Worm (Caenorhabditis elegans) whole organism, L1 larva: ENCODE data around the gene R05D3.3.

Source experiments
- C16A3.4 ChIP-seq: fragments of 150-350 bp; optimal IDR thresholded peaks from 2 replicates; lab custom pipeline; 2014; ENCODE audit warnings: missing biosample characterization, missing genetic modification characterization
- F16B12.6 ChIP-seq: fragments of 150-350 bp; optimal IDR thresholded peaks from 2 replicates; lab custom pipeline; 2014; ENCODE audit warnings: missing biosample characterization, missing genetic modification characterization
- aha-1 ChIP-seq: fragments of 150-350 bp; optimal IDR thresholded peaks from 2 replicates; lab custom pipeline; 2014; ENCODE audit warnings: missing biosample characterization, missing genetic modification characterization
- alr-1 ChIP-seq: fragments of 200-800 bp; sonication (Bioruptor generic); optimal IDR thresholded peaks from 2 replicates; lab custom pipeline; 2018; ENCODE audit warnings: borderline replicate concordance, mild to moderate bottlenecking, missing genetic modification characterization, missing compliant biosample characterization
- blmp-1 ChIP-seq: fragments of 150-350 bp; optimal IDR thresholded peaks from 2 replicates; lab custom pipeline; 2014; ENCODE audit warnings: missing biosample characterization, missing genetic modification characterization
- ceh-88 ChIP-seq: fragments of 200-800 bp; sonication (Bioruptor generic); IDR thresholded peaks from 2 replicates; pipeline ENCODE4 v1.3.6; 2022; ENCODE audit warnings: missing genetic modification characterization, missing compliant biosample characterization
- ceh-90 ChIP-seq: sonication (generic microtip); optimal IDR thresholded peaks from 2 replicates; lab custom pipeline; 2016; ENCODE audit warnings: missing genetic modification characterization, missing compliant biosample characterization
- ces-1 ChIP-seq: fragments of 150-350 bp; optimal IDR thresholded peaks from 2 replicates; lab custom pipeline; 2014; ENCODE audit warnings: missing biosample characterization, missing genetic modification reagents, missing genetic modification characterization
- dpl-1 ChIP-seq, 3 experiments: fragments of 150-350 bp in 2 of 3; sonication (generic microtip) in 1 of 3; optimal IDR thresholded peaks; 2 replicates each; lab custom pipeline; 2014 to 2017; ENCODE audit warnings: missing biosample characterization in 3 of 3, missing genetic modification characterization in 3 of 3, missing genetic modification reagents in 3 of 3
- dsc-1 ChIP-seq: sonication (generic microtip); optimal IDR thresholded peaks from 2 replicates; lab custom pipeline; 2016; ENCODE audit warnings: mild to moderate bottlenecking, missing genetic modification characterization, missing compliant biosample characterization
- efl-1 ChIP-seq, 4 experiments: fragments of 150-350 bp; optimal IDR thresholded peaks in 3 of 4; peaks in 1 of 4; 1 replicate in 1 of 4; 2 replicates in 3 of 4; lab custom pipeline; 2014; ENCODE audit warnings: missing biosample characterization in 2 of 4, missing genetic modification characterization in 2 of 4, missing genetic modification reagents in 2 of 4
- egl-27 ChIP-seq, 2 experiments: fragments of 150-350 bp in 1 of 2; sonication (generic microtip); optimal IDR thresholded peaks; 3 replicates each; lab custom pipeline; 2017 to 2018; ENCODE audit warnings: missing biosample characterization in 2 of 2, missing genetic modification characterization in 2 of 2, missing genetic modification reagents in 2 of 2
- ets-5 ChIP-seq: fragments of 200-800 bp; sonication (Bioruptor generic); IDR thresholded peaks from 2 replicates; pipeline ENCODE4 v1.3.6; 2022; ENCODE audit warnings: missing genetic modification characterization, missing compliant biosample characterization
- fkh-4 ChIP-seq: sonication (generic microtip); optimal IDR thresholded peaks from 2 replicates; lab custom pipeline; 2016; ENCODE audit warnings: missing compliant biosample characterization, missing genetic modification characterization, borderline replicate concordance
- fkh-8 ChIP-seq: sonication (generic microtip); optimal IDR thresholded peaks from 2 replicates; lab custom pipeline; 2016; ENCODE audit warnings: mild to moderate bottlenecking, missing genetic modification characterization, missing compliant biosample characterization
- hlh-4 ChIP-seq: sonication (generic microtip); optimal IDR thresholded peaks from 2 replicates; lab custom pipeline; 2016; ENCODE audit warnings: mild to moderate bottlenecking, missing genetic modification characterization, missing compliant biosample characterization
- isw-1 ChIP-seq: fragments of 200-800 bp; sonication (Bioruptor generic); IDR thresholded peaks from 2 replicates; pipeline ENCODE4 v1.3.6; 2022; ENCODE audit warnings: missing genetic modification characterization, missing compliant biosample characterization
- jun-1 ChIP-seq: fragments of 150-350 bp; optimal IDR thresholded peaks from 2 replicates; lab custom pipeline; 2014; ENCODE audit warnings: missing biosample characterization, missing genetic modification reagents, missing genetic modification characterization
- lin-15B ChIP-seq: fragments of 150-350 bp; sonication (generic microtip); optimal IDR thresholded peaks from 3 replicates; lab custom pipeline; 2014; ENCODE audit warnings: missing biosample characterization, missing genetic modification characterization
- lin-35 ChIP-seq, 2 experiments: fragments of 150-350 bp; optimal IDR thresholded peaks; 2 replicates each; lab custom pipeline; 2014; ENCODE audit warnings: missing biosample characterization in 2 of 2, missing genetic modification characterization in 2 of 2, missing genetic modification reagents in 2 of 2
- lin-39 ChIP-seq: fragments of 150-350 bp; optimal IDR thresholded peaks from 2 replicates; lab custom pipeline; 2014; ENCODE audit warnings: missing biosample characterization, missing genetic modification reagents, missing genetic modification characterization
- lir-3 ChIP-seq: sonication (generic microtip); optimal IDR thresholded peaks from 2 replicates; lab custom pipeline; 2016; ENCODE audit warnings: mild to moderate bottlenecking, missing genetic modification characterization, moderate library complexity, missing compliant biosample characterization; ENCODE audit not compliant: poor library complexity
- mef-2 ChIP-seq: fragments of 150-350 bp; optimal IDR thresholded peaks from 2 replicates; lab custom pipeline; 2014; ENCODE audit warnings: missing biosample characterization, missing genetic modification characterization
- nhr-11 ChIP-seq: fragments of 150-350 bp; optimal IDR thresholded peaks from 2 replicates; lab custom pipeline; 2014; ENCODE audit warnings: missing biosample characterization, missing genetic modification characterization
- nhr-20 ChIP-seq: sonication (generic microtip); optimal IDR thresholded peaks from 2 replicates; lab custom pipeline; 2016; ENCODE audit warnings: mild to moderate bottlenecking, missing genetic modification characterization, missing compliant biosample characterization
- nhr-28 ChIP-seq: fragments of 150-350 bp; optimal IDR thresholded peaks from 2 replicates; lab custom pipeline; 2014; ENCODE audit warnings: missing biosample characterization, missing genetic modification characterization
- nhr-85 ChIP-seq: sonication (generic microtip); peaks from one replicate; lab custom pipeline; 2016; ENCODE audit warnings: missing genetic modification characterization, inconsistent platforms, missing compliant biosample characterization
- nhr-90 ChIP-seq: sonication (generic microtip); optimal IDR thresholded peaks from 2 replicates; lab custom pipeline; 2016; ENCODE audit warnings: mild to moderate bottlenecking, missing genetic modification characterization, missing compliant biosample characterization; ENCODE audit not compliant: poor library complexity
- pqm-1 ChIP-seq: sonication (generic microtip); optimal IDR thresholded peaks from 3 replicates; lab custom pipeline; 2017; ENCODE audit warnings: missing biosample characterization, missing genetic modification characterization
- snpc-4 ChIP-seq: fragments of 150-350 bp; optimal IDR thresholded peaks from 2 replicates; lab custom pipeline; 2014; ENCODE audit warnings: missing biosample characterization, missing genetic modification characterization
- unc-30 ChIP-seq: sonication (generic microtip); optimal IDR thresholded peaks from 2 replicates; lab custom pipeline; 2017; ENCODE audit warnings: missing biosample characterization, missing genetic modification characterization
- unc-62 ChIP-seq: fragments of 150-350 bp; optimal IDR thresholded peaks from 2 replicates; lab custom pipeline; 2014; ENCODE audit warnings: missing biosample characterization, missing genetic modification reagents, missing genetic modification characterization
- unc-86 ChIP-seq: sonication (generic microtip); optimal IDR thresholded peaks from 2 replicates; lab custom pipeline; 2016; ENCODE audit warnings: missing genetic modification characterization, missing compliant biosample characterization
- unc-98 ChIP-seq: fragments of 200-800 bp; sonication (Bioruptor generic); IDR thresholded peaks from 2 replicates; pipeline ENCODE4 v1.3.6; 2022; ENCODE audit warnings: missing genetic modification characterization, missing compliant biosample characterization
- vab-15 ChIP-seq: sonication (generic microtip); optimal IDR thresholded peaks from 2 replicates; lab custom pipeline; 2017; ENCODE audit warnings: missing genotype, mild to moderate bottlenecking, missing genetic modification characterization, missing compliant biosample characterization
- ztf-11 ChIP-seq, 2 experiments: sonication (generic microtip); optimal IDR thresholded peaks; 2 replicates each; lab custom pipeline; 2016 to 2017; ENCODE audit warnings: missing genetic modification characterization in 2 of 2, missing biosample characterization in 1 of 2, missing compliant biosample characterization in 1 of 2

The R05D3.3 gene

ce11 chrIII:8371595-8372305 is 7.9 kb downstream of the R05D3.3 start, which contains the start of gene lmbr-1:
Gene lmbr-1, plus strand, starts transcription at chrIII:8372255.
- TF ChIP-seq lin-35 (GFP tag; optimal IDR thresholded peaks at IDR 0.05; lab: Kevin White, UChicago) = no peak
- TF ChIP-seq isw-1 = no peak
- TF ChIP-seq blmp-1 (tag; lab: Kevin White, UChicago) = peak; percentile 25
- no peak for TF ChIP-seq C16A3.4 (tag; lab: Kevin White, UChicago)
- peak; percentile 93 for TF ChIP-seq dsc-1 (tag; lab: Kevin White, UChicago)
- peak; percentile 13 for TF ChIP-seq nhr-85 (tag; lab: Kevin White, UChicago)
- no peak for TF ChIP-seq efl-1 (optimal IDR thresholded peaks at IDR 0.05; lab: Kevin White, UChicago)
- peak in 1 of 2 experiments; percentile 46 for TF ChIP-seq efl-1 (GFP tag; optimal IDR thresholded peaks at IDR 0.05 in 1 of 2; lab: Kevin White, UChicago)
- no peak for TF ChIP-seq nhr-90 (tag; lab: Kevin White, UChicago)
- TF ChIP-seq jun-1 (tag; lab: Kevin White, UChicago) = no peak
- TF ChIP-seq fkh-4 (tag; lab: Kevin White, UChicago) = peak; percentile 58
- no peak for TF ChIP-seq dpl-1 (GFP tag; optimal IDR thresholded peaks at IDR 0.05; lab: Kevin White, UChicago)
- TF ChIP-seq F16B12.6 (tag; lab: Kevin White, UChicago) = no peak
- no peak for TF ChIP-seq unc-30 (tag; lab: Kevin White, UChicago)
- no peak for TF ChIP-seq ceh-88 (GFP tag; lab: Robert Waterston, UW)
- TF ChIP-seq lin-39 = no peak
- TF ChIP-seq, all 84 proteins: peak for 5

- TF ChIP-seq efl-1 (optimal IDR thresholded peaks at IDR 0.05; lab: Kevin White, UChicago) = no peak
- peak in 1 of 2 experiments; percentile 26 for TF ChIP-seq efl-1 (GFP tag; optimal IDR thresholded peaks at IDR 0.05 in 1 of 2; lab: Kevin White, UChicago)
- no peak for TF ChIP-seq egl-27 (tag; optimal IDR thresholded peaks at IDR 0.05; lab: Kevin White, UChicago)
- TF ChIP-seq dsc-1 (tag; lab: Kevin White, UChicago) = no peak
- no peak for TF ChIP-seq ceh-90 (tag; lab: Kevin White, UChicago)
- TF ChIP-seq unc-98 (GFP tag; lab: Robert Waterston, UW) = no peak
Observed at ce11 chrIII:8375000-8375399, 11.2 kb downstream of the R05D3.3 start, which contains the start of gene met-2. Gene met-2, plus strand, starts transcription at chrIII:8375300.

ce11 chrIII:8380645-8381044 is 16.8 kb downstream of the R05D3.3 start, which contains the start of gene R05D3.12:
Gene R05D3.12, plus strand, starts transcription at chrIII:8380945.
- TF ChIP-seq ztf-11 (tag; optimal IDR thresholded peaks at IDR 0.05; lab: Kevin White, UChicago) (no peak), ets-5 (GFP tag; lab: Robert Waterston, UW) (no peak), alr-1 (no peak), lin-15B (tag; lab: Kevin White, UChicago) (no peak), unc-98 (GFP tag; lab: Robert Waterston, UW) (no peak), ces-1 (GFP tag; lab: Kevin White, UChicago) (no peak), unc-62 (no peak), nhr-28 (no peak), F16B12.6 (tag; lab: Kevin White, UChicago) (no peak), snpc-4 (tag; lab: Kevin White, UChicago) (no peak), vab-15 (no peak), pqm-1 (tag; lab: Kevin White, UChicago) (no peak), mef-2 (no peak), ceh-88 (GFP tag; lab: Robert Waterston, UW) (no peak), lir-3 (tag; lab: Kevin White, UChicago) (no peak), nhr-20 (tag; lab: Kevin White, UChicago) (no peak), unc-86 (no peak)

ce11 chrIII:8389539-8389938 is 25.7 kb downstream of the R05D3.3 start, which contains the start of gene ZK353.4:
Gene ZK353.4, minus strand, starts transcription at chrIII:8389639.
- TF ChIP-seq F16B12.6 (tag; lab: Kevin White, UChicago) (no peak), fkh-8 (no peak), blmp-1 (tag; lab: Kevin White, UChicago) (no peak), aha-1 (tag; lab: Kevin White, UChicago) (no peak), hlh-4 (tag; lab: Kevin White, UChicago) (no peak), nhr-11 (tag; lab: Kevin White, UChicago) (no peak), vab-15 (no peak), ceh-90 (tag; lab: Kevin White, UChicago) (no peak), pqm-1 (tag; lab: Kevin White, UChicago) (no peak)
